Fruit fly (Drosophila melanogaster) whole organism, pupa: ENCODE results near the gene CG5157.
A peak's percentile ranks its signal among the peaks of the same experiment; 100 is the strongest.

Experiments used
- CG10348 ChIP-seq: fragments of 200-800 bp; sonication (Bioruptor generic); IDR thresholded peaks from 2 replicates; pipeline ENCODE4 v1.3.6; 2022; ENCODE audit warnings: missing biosample characterization, missing genetic modification characterization
- CG12605 ChIP-seq: fragments of 200-800 bp; sonication (Bioruptor generic); IDR thresholded peaks from 2 replicates; pipeline ENCODE4 v1.3.6; 2022; ENCODE audit warnings: missing biosample characterization, missing genetic modification characterization
- CG13204 ChIP-seq: fragments of 200-800 bp; sonication (Bioruptor generic); optimal IDR thresholded peaks from 2 replicates; lab custom pipeline; 2018; ENCODE audit warnings: missing biosample characterization, mild to moderate bottlenecking, missing genetic modification characterization, moderate library complexity
- CG14655 ChIP-seq: fragments of 200-800 bp; sonication (Bioruptor generic); optimal IDR thresholded peaks from 3 replicates; lab custom pipeline; 2017; ENCODE audit warnings: mild to moderate bottlenecking, missing biosample characterization, missing genetic modification reagents, missing genetic modification characterization
- CG15710 ChIP-seq: fragments of 200-800 bp; sonication (Bioruptor generic); optimal IDR thresholded peaks from 2 replicates; lab custom pipeline; 2018; ENCODE audit warnings: missing biosample characterization, mild to moderate bottlenecking, missing genetic modification characterization, moderate library complexity
- CG17806 ChIP-seq: fragments of 200-800 bp; sonication (Bioruptor generic); optimal IDR thresholded peaks from 2 replicates; lab custom pipeline; 2018; ENCODE audit warnings: missing biosample characterization, mild to moderate bottlenecking, missing genetic modification characterization, moderate library complexity
- CG32121 ChIP-seq: fragments of 200-800 bp; sonication (Bioruptor generic); IDR thresholded peaks from 2 replicates; pipeline ENCODE4 v1.3.6; 2022; ENCODE audit warnings: missing biosample characterization, missing genetic modification characterization
- CG34367 ChIP-seq: fragments of 200-800 bp; sonication (Bioruptor generic); optimal IDR thresholded peaks from 2 replicates; lab custom pipeline; 2018; ENCODE audit warnings: missing biosample characterization, mild to moderate bottlenecking, missing genetic modification characterization
- CG4496 ChIP-seq: fragments of 200-800 bp; sonication (Bioruptor generic); IDR thresholded peaks from 3 replicates; pipeline ENCODE4 v1.3.6; 2022; ENCODE audit warnings: missing biosample characterization, missing genetic modification characterization
- CG8159 ChIP-seq: fragments of 200-800 bp; sonication (Bioruptor generic); optimal IDR thresholded peaks from 3 replicates; lab custom pipeline; 2018; ENCODE audit warnings: missing biosample characterization, mild to moderate bottlenecking, missing genetic modification characterization, moderate library complexity
- CG8301 ChIP-seq: fragments of 200-800 bp; sonication (Bioruptor generic); optimal IDR thresholded peaks from 2 replicates; lab custom pipeline; 2018; ENCODE audit warnings: missing biosample characterization, mild to moderate bottlenecking, missing genetic modification characterization
- CG9948 ChIP-seq: fragments of 200-800 bp; sonication (Bioruptor generic); optimal IDR thresholded peaks from 2 replicates; lab custom pipeline; 2018; ENCODE audit warnings: missing biosample characterization, mild to moderate bottlenecking, missing genetic modification characterization, moderate library complexity
- D1 ChIP-seq: fragments of 200-800 bp; sonication (Bioruptor generic); optimal IDR thresholded peaks from 2 replicates; lab custom pipeline; 2018; ENCODE audit warnings: missing biosample characterization, mild to moderate bottlenecking, missing genetic modification characterization, moderate library complexity
- EcR ChIP-seq: fragments of 200-800 bp; sonication (Bioruptor generic); optimal IDR thresholded peaks from 3 replicates; lab custom pipeline; 2019; ENCODE audit warnings: missing biosample characterization, missing genetic modification characterization, mild to moderate bottlenecking, moderate library complexity, missing genetic modification reagents
- Ets98B ChIP-seq: fragments of 200-800 bp; sonication (Bioruptor generic); IDR thresholded peaks from 2 replicates; pipeline ENCODE4 v1.3.6; 2022; ENCODE audit warnings: missing biosample characterization, missing genetic modification characterization
- Pif1A ChIP-seq: fragments of 200-800 bp; sonication (Bioruptor generic); optimal IDR thresholded peaks from 3 replicates; lab custom pipeline; 2016; ENCODE audit warnings: missing biosample characterization, missing genetic modification characterization
- Pif1B ChIP-seq: fragments of 200-800 bp; sonication (Bioruptor generic); optimal IDR thresholded peaks from 3 replicates; lab custom pipeline; 2016; ENCODE audit warnings: missing biosample characterization, missing genetic modification characterization
- Snoo ChIP-seq: fragments of 200-800 bp; sonication (Bioruptor generic); optimal IDR thresholded peaks from 3 replicates; lab custom pipeline; 2017; ENCODE audit warnings: missing biosample characterization, mild to moderate bottlenecking, missing genetic modification characterization, inconsistent platforms
- fd96Ca ChIP-seq: fragments of 200-800 bp; sonication (Bioruptor generic); IDR thresholded peaks from 3 replicates; pipeline ENCODE4 v1.3.6; 2022; ENCODE audit warnings: missing biosample characterization, missing genetic modification characterization
- gl ChIP-seq: fragments of 200-800 bp; sonication (Bioruptor generic); optimal IDR thresholded peaks from 2 replicates; lab custom pipeline; 2018; ENCODE audit warnings: missing biosample characterization, mild to moderate bottlenecking, missing genetic modification characterization
- rn ChIP-seq: fragments of 200-800 bp; sonication (Bioruptor generic); IDR thresholded peaks from 2 replicates; pipeline ENCODE4 v1.3.6; 2022; ENCODE audit warnings: missing biosample characterization, missing genetic modification characterization

CG5157 gene

dm6 chr3L:16128481-16128972 is 9.2 kb downstream of the CG5157 start, which contains the start of gene Pgm1:
Gene Pgm1, minus strand, starts transcription at chr3L:16128531.
- TF ChIP-seq rn (GFP tag; lab: Robert Waterston, UW) (peak; percentile 75), CG17806 (tag; lab: Kevin White, UChicago) (peak; percentile 85), CG12605 (GFP tag; lab: Robert Waterston, UW) (peak; percentile 63), Pif1A (GFP tag; lab: Kevin White, UChicago) (no peak), CG15710 (tag; lab: Kevin White, UChicago) (peak; percentile 79), CG9948 (tag; lab: Kevin White, UChicago) (peak; percentile 83), gl (tag; lab: Kevin White, UChicago) (peak; percentile 86), CG4496 (peak; percentile 87), D1 (tag; lab: Kevin White, UChicago) (no peak), Ets98B (peak; percentile 68), CG8301 (tag; lab: Kevin White, UChicago) (peak; percentile 91), fd96Ca (GFP tag; lab: Robert Waterston, UW) (peak; percentile 89; the same call in 2 of the 3 replicates), CG8159 (tag; lab: Kevin White, UChicago) (peak; percentile 86), Pif1B (GFP tag; lab: Kevin White, UChicago) (no peak), CG13204 (GFP tag; lab: Kevin White, UChicago) (no peak), CG34367 (tag; lab: Kevin White, UChicago) (no peak), CG32121 (peak; percentile 77), CG14655 (GFP tag; lab: Kevin White, UChicago) (no peak), CG10348 (GFP tag; lab: Robert Waterston, UW) (peak; percentile 62), Snoo (tag; lab: Kevin White, UChicago) (peak; percentile 86), EcR (GFP tag; lab: Kevin White, UChicago) (peak; percentile 71)

dm6 chr3L:16121791-16122190 is 15.9 kb downstream of the CG5157 start, which contains the start of gene Strump:
Gene Strump, plus strand, starts transcription at chr3L:16122002.
- no peak for TF ChIP-seq CG15710 (tag; lab: Kevin White, UChicago)
- no peak for TF ChIP-seq CG17806 (tag; lab: Kevin White, UChicago)
- no peak for TF ChIP-seq Ets98B
- no peak for TF ChIP-seq rn (GFP tag; lab: Robert Waterston, UW)
- no peak for TF ChIP-seq CG8159 (tag; lab: Kevin White, UChicago)
- no peak for TF ChIP-seq CG12605 (GFP tag; lab: Robert Waterston, UW)
- no peak for TF ChIP-seq CG10348 (GFP tag; lab: Robert Waterston, UW)
- no peak for TF ChIP-seq gl (tag; lab: Kevin White, UChicago)
- TF ChIP-seq fd96Ca (GFP tag; lab: Robert Waterston, UW): no peak
- no peak for TF ChIP-seq Snoo (tag; lab: Kevin White, UChicago)
- no peak for TF ChIP-seq EcR (GFP tag; lab: Kevin White, UChicago)
- TF ChIP-seq CG34367 (tag; lab: Kevin White, UChicago): no peak
- TF ChIP-seq CG32121: no peak
- TF ChIP-seq Pif1A (GFP tag; lab: Kevin White, UChicago): no peak
- TF ChIP-seq CG8301 (tag; lab: Kevin White, UChicago): no peak
- TF ChIP-seq CG13204 (GFP tag; lab: Kevin White, UChicago): no peak
- TF ChIP-seq CG14655 (GFP tag; lab: Kevin White, UChicago): no peak

DNA sequence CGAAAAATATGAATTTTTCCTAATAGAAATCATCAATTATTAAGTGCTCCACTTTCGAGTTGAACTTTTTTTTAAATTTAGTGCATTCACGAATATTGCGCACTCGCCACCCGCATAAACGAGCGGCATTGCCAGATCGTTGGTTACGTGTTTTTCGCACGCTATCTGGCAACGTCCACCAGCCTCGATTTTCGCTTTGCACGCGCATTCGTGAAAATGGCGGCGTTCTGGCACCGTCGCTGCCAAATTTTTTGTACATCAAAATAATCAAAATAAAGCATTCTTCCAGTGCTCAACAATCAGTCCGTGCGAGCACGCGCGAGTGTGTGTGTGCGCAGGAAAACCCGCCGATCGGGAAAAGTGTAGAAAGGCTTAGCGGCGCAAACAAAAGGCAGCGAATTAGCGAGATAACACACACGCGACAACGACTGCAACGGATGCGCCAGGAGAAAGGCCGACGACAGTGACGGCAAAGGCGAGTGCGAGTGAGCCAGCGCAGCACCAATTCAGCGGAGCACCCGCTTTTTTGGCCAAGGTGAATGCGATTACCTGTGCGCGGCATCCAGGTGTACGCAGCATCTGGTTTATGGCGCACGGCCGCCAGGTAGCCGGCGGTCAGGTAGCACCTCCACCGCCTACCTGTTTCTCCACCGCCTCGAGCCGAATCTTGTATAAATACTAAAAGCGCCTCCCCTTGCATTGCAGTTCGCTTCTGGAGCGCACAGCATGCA is 23.9 kb downstream of the CG5157 start:
- peak; percentile 52 for TF ChIP-seq rn (GFP tag; lab: Robert Waterston, UW)
- peak; percentile 79 for TF ChIP-seq CG8301 (tag; lab: Kevin White, UChicago)
- no peak for TF ChIP-seq CG13204 (GFP tag; lab: Kevin White, UChicago)
- TF ChIP-seq CG15710 (tag; lab: Kevin White, UChicago): peak; percentile 76
- TF ChIP-seq CG17806 (tag; lab: Kevin White, UChicago): peak; percentile 70
- peak; percentile 82 for TF ChIP-seq Snoo (tag; lab: Kevin White, UChicago)
- TF ChIP-seq CG34367 (tag; lab: Kevin White, UChicago): peak; percentile 70
- TF ChIP-seq CG14655 (GFP tag; lab: Kevin White, UChicago): no peak
- peak; percentile 85 for TF ChIP-seq CG32121
- TF ChIP-seq CG12605 (GFP tag; lab: Robert Waterston, UW): 0 out of 2 replicates have a peak, but pooled peaks have one; percentile 5
- TF ChIP-seq CG10348 (GFP tag; lab: Robert Waterston, UW): no peak
- peak; percentile 90 for TF ChIP-seq fd96Ca (GFP tag; lab: Robert Waterston, UW)
- TF ChIP-seq EcR (GFP tag; lab: Kevin White, UChicago): peak; percentile 38
- no peak for TF ChIP-seq D1 (tag; lab: Kevin White, UChicago)
- TF ChIP-seq CG4496: peak; percentile 93
- peak; percentile 88 for TF ChIP-seq Pif1B (GFP tag; lab: Kevin White, UChicago)
- no peak for TF ChIP-seq Pif1A (GFP tag; lab: Kevin White, UChicago)
- no peak for TF ChIP-seq CG8159 (tag; lab: Kevin White, UChicago)
- peak; percentile 66 for TF ChIP-seq CG9948 (tag; lab: Kevin White, UChicago)
- peak; percentile 90 for TF ChIP-seq Ets98B
- no peak for TF ChIP-seq gl (tag; lab: Kevin White, UChicago)
- TF ChIP-seq, all 21 proteins: peak for 14

DNA sequence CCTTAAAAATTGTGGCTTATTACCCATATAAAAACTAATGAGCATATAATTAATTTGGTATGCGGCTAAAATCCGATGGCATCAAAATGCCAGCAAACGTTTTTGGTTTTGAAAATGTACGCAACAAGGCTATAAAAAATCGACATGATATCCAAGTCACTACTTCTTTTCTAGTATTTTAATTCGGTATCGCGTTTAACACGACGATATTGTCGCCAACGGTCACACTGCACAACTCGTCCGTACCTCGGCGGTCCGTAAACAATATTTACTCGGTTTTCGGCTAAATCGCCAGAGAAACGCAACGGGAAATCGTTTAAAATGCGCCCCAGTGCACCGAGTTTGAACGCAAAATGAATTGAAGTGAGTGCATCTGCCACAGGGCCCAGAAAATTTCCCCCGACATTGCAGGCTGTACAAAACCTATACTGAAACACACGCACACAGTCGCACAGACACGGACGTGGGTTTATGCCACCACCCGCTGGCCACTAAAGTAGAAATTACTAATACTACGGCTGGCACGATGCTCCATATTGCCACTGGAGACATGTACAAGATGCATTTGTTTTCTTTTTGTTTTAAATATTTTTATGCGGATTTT is 24.6 kb downstream of the CG5157 start, which contains the start of gene Taf4:
Gene Taf4 (plus strand): TSS at position 210 of the 604 bp plus-strand sequence.
- TF ChIP-seq CG34367 (tag; lab: Kevin White, UChicago): no peak
- peak; percentile 59; the same call in 1 of the 2 replicates for TF ChIP-seq CG12605 (GFP tag; lab: Robert Waterston, UW)
